Fruit fly (Drosophila melanogaster) whole organism, embryonic: Measurements from ENCODE around the gene Cht6.
A peak's percentile ranks its signal among the peaks of the same experiment; 100 is the strongest.

Experiments
- Asciz ChIP-seq: fragments of 200-800 bp; sonication (Bioruptor generic); optimal IDR thresholded peaks from 2 replicates; lab custom pipeline; 2017; ENCODE audit warnings: missing biosample characterization, mild to moderate bottlenecking, missing genetic modification characterization, missing genetic modification reagents
- CG10462 ChIP-seq: fragments of 200-800 bp; sonication (Bioruptor generic); optimal IDR thresholded peaks from 2 replicates; lab custom pipeline; 2016; ENCODE audit warnings: missing biosample characterization, missing genetic modification characterization
- CG10565 ChIP-seq: fragments of 200-800 bp; sonication (Bioruptor generic); optimal IDR thresholded peaks from 3 replicates; lab custom pipeline; 2016; ENCODE audit warnings: missing biosample characterization, mild to moderate bottlenecking, missing genetic modification characterization
- CG10959 ChIP-seq: fragments of 200-800 bp; sonication (Bioruptor generic); IDR thresholded peaks from 2 replicates; pipeline ENCODE4 v1.3.6; 2022; ENCODE audit warnings: missing biosample characterization, missing genetic modification characterization
- CG11085 ChIP-seq: fragments of 200-800 bp; sonication (Bioruptor generic); IDR thresholded peaks from 2 replicates; pipeline ENCODE4 v1.3.6; 2022; ENCODE audit warnings: missing biosample characterization, missing genetic modification characterization
- CG12299 ChIP-seq: fragments of 200-800 bp; sonication (Bioruptor generic); optimal IDR thresholded peaks from 2 replicates; lab custom pipeline; 2018; ENCODE audit warnings: missing biosample characterization, mild to moderate bottlenecking, missing genetic modification characterization
- CG12391 ChIP-seq: fragments of 200-800 bp; sonication (Bioruptor generic); optimal IDR thresholded peaks from 3 replicates; lab custom pipeline; 2018; ENCODE audit warnings: missing biosample characterization, mild to moderate bottlenecking, missing genetic modification characterization, moderate library complexity
- CG12744 ChIP-seq: fragments of 200-800 bp; sonication (Bioruptor generic); optimal IDR thresholded peaks from 2 replicates; lab custom pipeline; 2016; ENCODE audit warnings: missing biosample characterization, missing genetic modification characterization
- CG12769 ChIP-seq: fragments of 200-800 bp; sonication (Bioruptor generic); optimal IDR thresholded peaks from 2 replicates; lab custom pipeline; 2019; ENCODE audit warnings: missing biosample characterization, mild to moderate bottlenecking, missing genetic modification characterization, moderate library complexity
- CG14441 ChIP-seq: fragments of 200-800 bp; sonication (Bioruptor generic); IDR thresholded peaks from 2 replicates; pipeline ENCODE4 v1.3.6; 2022; ENCODE audit warnings: missing biosample characterization, missing genetic modification characterization
- CG17802 ChIP-seq: fragments of 200-800 bp; sonication (Bioruptor generic); optimal IDR thresholded peaks from 2 replicates; lab custom pipeline; 2018; ENCODE audit warnings: missing biosample characterization, mild to moderate bottlenecking, missing genetic modification characterization, moderate library complexity
- CG2199 ChIP-seq: fragments of 200-800 bp; sonication (Bioruptor generic); IDR thresholded peaks from 3 replicates; pipeline ENCODE4 v1.3.6; 2022; ENCODE audit warnings: missing biosample characterization, missing genetic modification characterization
- CG2202 ChIP-seq: fragments of 200-800 bp; sonication (Bioruptor generic); optimal IDR thresholded peaks from 2 replicates; lab custom pipeline; 2018; ENCODE audit warnings: missing biosample characterization, mild to moderate bottlenecking, missing genetic modification characterization
- CG4360 ChIP-seq: fragments of 200-800 bp; sonication (Bioruptor generic); IDR thresholded peaks from 2 replicates; pipeline ENCODE4 v1.3.6; 2022; ENCODE audit warnings: missing biosample characterization, missing genetic modification characterization
- CG4617 ChIP-seq: fragments of 200-800 bp; sonication (Bioruptor generic); optimal IDR thresholded peaks from 3 replicates; lab custom pipeline; 2016; ENCODE audit warnings: missing biosample characterization, missing genetic modification characterization, borderline replicate concordance
- CG6175 ChIP-seq: fragments of 200-800 bp; sonication (Bioruptor generic); IDR thresholded peaks from 3 replicates; pipeline ENCODE4 v1.3.6; 2022; ENCODE audit warnings: missing biosample characterization, missing genetic modification characterization
- CG6791 ChIP-seq: fragments of 200-800 bp; sonication (Bioruptor generic); IDR thresholded peaks from 3 replicates; pipeline ENCODE4 v1.3.6; 2022; ENCODE audit warnings: missing biosample characterization, missing genetic modification characterization; ENCODE audit not compliant: partially characterized antibody
- CG7786 ChIP-seq: fragments of 200-800 bp; sonication (Bioruptor generic); optimal IDR thresholded peaks from 2 replicates; lab custom pipeline; 2016; ENCODE audit warnings: missing biosample characterization, missing genetic modification characterization
- CG7928 ChIP-seq: fragments of 200-800 bp; sonication (Bioruptor generic); optimal IDR thresholded peaks from 2 replicates; lab custom pipeline; 2017; ENCODE audit warnings: missing biosample characterization, mild to moderate bottlenecking, missing genetic modification characterization
- CG7987 ChIP-seq: fragments of 200-800 bp; sonication (Bioruptor generic); optimal IDR thresholded peaks from 2 replicates; lab custom pipeline; 2018; ENCODE audit warnings: missing biosample characterization, mild to moderate bottlenecking, missing genetic modification characterization, moderate library complexity
- CG8388 ChIP-seq: fragments of 200-800 bp; sonication (Bioruptor generic); optimal IDR thresholded peaks from 2 replicates; lab custom pipeline; 2019; ENCODE audit warnings: missing biosample characterization, mild to moderate bottlenecking, missing genetic modification characterization, moderate library complexity
- Deaf1 ChIP-seq: fragments of 200-800 bp; optimal IDR thresholded peaks from 3 replicates; lab custom pipeline; 2019; ENCODE audit warnings: missing biosample characterization, mild to moderate bottlenecking, missing genetic modification characterization, moderate library complexity
- Dek ChIP-seq: fragments of 200-800 bp; sonication (Bioruptor generic); optimal IDR thresholded peaks from 3 replicates; lab custom pipeline; 2019; ENCODE audit warnings: missing biosample characterization, mild to moderate bottlenecking, missing genetic modification characterization, moderate library complexity
- Doc3 ChIP-seq: fragments of 200-800 bp; sonication (Bioruptor generic); IDR thresholded peaks from 3 replicates; pipeline ENCODE4 v1.3.6; 2022; ENCODE audit warnings: missing biosample characterization, missing genetic modification characterization; ENCODE audit not compliant: partially characterized antibody
- Dp ChIP-seq: fragments of 200-800 bp; sonication (Bioruptor generic); optimal IDR thresholded peaks from 2 replicates; lab custom pipeline; 2018; ENCODE audit warnings: missing biosample characterization, mild to moderate bottlenecking, missing genetic modification characterization, moderate library complexity
- E2f1 ChIP-seq: fragments of 200-800 bp; sonication (Bioruptor generic); IDR thresholded peaks from 2 replicates; pipeline ENCODE4 v1.3.6; 2022; ENCODE audit warnings: missing biosample characterization, missing genetic modification characterization
- Gug ChIP-seq: fragments of 200-800 bp; sonication (Bioruptor generic); IDR thresholded peaks from 4 replicates; pipeline ENCODE4 v1.3.6; 2022; ENCODE audit warnings: missing biosample characterization, missing genetic modification characterization
- Hr78 ChIP-seq, 2 experiments: fragments of 200-800 bp in 1 of 2; fragments of >200 bp in 1 of 2; sonication (Bioruptor generic) in 1 of 2; optimal IDR thresholded peaks; 2 replicates each; lab custom pipeline; 2017 to 2019; ENCODE audit warnings: missing biosample characterization in 2 of 2, missing genetic modification characterization in 2 of 2, mild to moderate bottlenecking in 1 of 2, moderate library complexity in 1 of 2
- Hsf ChIP-seq: fragments of 200-800 bp; sonication (Bioruptor generic); optimal IDR thresholded peaks from 3 replicates; lab custom pipeline; 2016; ENCODE audit warnings: missing biosample characterization, missing genetic modification characterization
- Myb ChIP-seq: fragments of 200-800 bp; sonication (Bioruptor generic); optimal IDR thresholded peaks from 2 replicates; lab custom pipeline; 2016; ENCODE audit warnings: missing biosample characterization, missing genetic modification characterization
- NC2β ChIP-seq: fragments of 200-800 bp; sonication (Bioruptor generic); optimal IDR thresholded peaks from 2 replicates; lab custom pipeline; 2016; ENCODE audit warnings: missing biosample characterization, missing genetic modification characterization
- PHDP ChIP-seq: fragments of 200-800 bp; sonication (Bioruptor generic); optimal IDR thresholded peaks from 3 replicates; lab custom pipeline; 2018; ENCODE audit warnings: missing biosample characterization, mild to moderate bottlenecking, missing genetic modification characterization, moderate library complexity
- Ptx1 ChIP-seq: fragments of 200-800 bp; sonication (Bioruptor generic); IDR thresholded peaks from 2 replicates; pipeline ENCODE4 v1.3.6; 2022; ENCODE audit warnings: missing biosample characterization, missing genetic modification characterization
- abd-A ChIP-seq: fragments of 200-800 bp; sonication (Bioruptor generic); optimal IDR thresholded peaks from 3 replicates; lab custom pipeline; 2019; ENCODE audit warnings: missing biosample characterization, mild to moderate bottlenecking, missing genetic modification characterization, moderate library complexity
- ase ChIP-seq: fragments of 200-800 bp; sonication (Bioruptor generic); IDR thresholded peaks from 3 replicates; pipeline ENCODE4 v1.3.6; 2022; ENCODE audit warnings: missing biosample characterization, missing genetic modification characterization
- bowl ChIP-seq: fragments of 200-800 bp; sonication (Bioruptor generic); IDR thresholded peaks from 2 replicates; pipeline ENCODE4 v1.3.6; 2022; ENCODE audit warnings: missing biosample characterization, missing genetic modification characterization
- cg ChIP-seq: fragments of 200-800 bp; sonication (Bioruptor generic); optimal IDR thresholded peaks from 3 replicates; lab custom pipeline; 2019; ENCODE audit warnings: missing biosample characterization, mild to moderate bottlenecking, missing genetic modification characterization, moderate library complexity
- da ChIP-seq: fragments of 200-800 bp; sonication (Bioruptor generic); optimal IDR thresholded peaks from 2 replicates; lab custom pipeline; 2016; ENCODE audit warnings: missing biosample characterization, missing genetic modification characterization
- en ChIP-seq: fragments of 200-800 bp; sonication (Bioruptor generic); optimal IDR thresholded peaks from 2 replicates; lab custom pipeline; 2016; ENCODE audit warnings: missing biosample characterization, missing genetic modification characterization
- exex ChIP-seq: fragments of 200-800 bp; sonication (Bioruptor generic); optimal IDR thresholded peaks from 4 replicates; lab custom pipeline; 2018; ENCODE audit warnings: missing biosample characterization, mild to moderate bottlenecking, missing genetic modification characterization, moderate library complexity
- fd96Cb ChIP-seq: fragments of 200-800 bp; sonication (Bioruptor generic); optimal IDR thresholded peaks from 2 replicates; lab custom pipeline; 2018; ENCODE audit warnings: missing biosample characterization, mild to moderate bottlenecking, missing genetic modification characterization, moderate library complexity
- jumu ChIP-seq: fragments of 200-800 bp; sonication (Bioruptor generic); optimal IDR thresholded peaks from 3 replicates; lab custom pipeline; 2016; ENCODE audit warnings: missing biosample characterization, missing genetic modification characterization
- ken ChIP-seq: fragments of 200-800 bp; sonication (Bioruptor generic); IDR thresholded peaks from 3 replicates; pipeline ENCODE4 v1.3.6; 2022; ENCODE audit warnings: missing biosample characterization, missing genetic modification characterization
- lola ChIP-seq, 3 experiments: fragments of >200 bp in 2 of 3; fragments of 200-800 bp in 1 of 3; sonication (Bioruptor generic) in 1 of 3; optimal IDR thresholded peaks; 2 replicates each; lab custom pipeline; 2017 to 2019; ENCODE audit warnings: missing biosample characterization in 3 of 3, missing genetic modification characterization in 3 of 3, mild to moderate bottlenecking in 1 of 3, moderate library complexity in 1 of 3
- nom ChIP-seq: fragments of 200-800 bp; sonication (Bioruptor generic); optimal IDR thresholded peaks from 2 replicates; lab custom pipeline; 2017; ENCODE audit warnings: missing biosample characterization, missing genetic modification characterization, mild to moderate bottlenecking, moderate library complexity, missing genetic modification reagents
- sens ChIP-seq: fragments of 200-800 bp; sonication (Bioruptor generic); peaks from one replicate; lab custom pipeline; 2016; ENCODE audit warnings: missing biosample characterization, missing genetic modification characterization
- vnd ChIP-seq: fragments of 200-800 bp; sonication (Bioruptor generic); IDR thresholded peaks from 3 replicates; pipeline ENCODE4 v1.3.6; 2022; ENCODE audit warnings: missing biosample characterization, missing genetic modification characterization; ENCODE audit not compliant: partially characterized antibody

The Cht6 gene

dm6 chrX:10088023-10088913 is 71.6 kb downstream of the Cht6 start:
- TF ChIP-seq CG2199 (GFP tag; lab: Robert Waterston, UW) (no peak), CG12391 (tag; lab: Kevin White, UChicago) (peak; percentile 69), CG2202 (tag; lab: Kevin White, UChicago) (peak; percentile 52), jumu (GFP tag; lab: Kevin White, UChicago) (peak; percentile 32), CG17802 (no peak), Gug (GFP tag; lab: Robert Waterston, UW) (peak; percentile 34; the same call in 1 of the 4 replicates), CG10462 (no peak), CG6175 (GFP tag; lab: Robert Waterston, UW) (no peak), Myb (no peak), PHDP (peak; percentile 62), bowl (GFP tag; lab: Robert Waterston, UW) (no peak), CG10959 (GFP tag; lab: Robert Waterston, UW) (peak; percentile 81), CG14441 (peak; percentile 63; the same call in 1 of the 2 replicates), Ptx1 (peak; percentile 76), CG10565 (GFP tag; lab: Kevin White, UChicago) (no peak), CG12744 (GFP tag; lab: Kevin White, UChicago) (peak; percentile 27), lola (GFP tag; optimal IDR thresholded peaks at IDR 0.05; lab: Kevin White, UChicago) (peak in 1 of 3 experiments; percentile 71), Hr78 (GFP tag; optimal IDR thresholded peaks at IDR 0.05; lab: Kevin White, UChicago) (peak in 1 of 2 experiments; percentile 40), CG11085 (GFP tag; lab: Robert Waterston, UW) (0 out of 2 replicates have a peak, but pooled peaks have one; percentile 27), Doc3 (no peak), CG7987 (GFP tag; lab: Kevin White, UChicago) (no peak), CG6791 (GFP tag; lab: Robert Waterston, UW) (no peak; the same call in 2 of the 3 replicates), CG8388 (GFP tag; lab: Kevin White, UChicago) (peak; percentile 65), exex (tag; lab: Kevin White, UChicago) (no peak), Dek (no peak), sens (GFP tag; lab: Kevin White, UChicago) (peak; percentile 92), vnd (GFP tag; lab: Robert Waterston, UW) (no peak), CG12769 (no peak), CG4360 (GFP tag; lab: Robert Waterston, UW) (peak; percentile 45; the same call in 1 of the 2 replicates), abd-A (tag; lab: Kevin White, UChicago) (no peak), ase (peak; percentile 59; the same call in 1 of the 3 replicates), NC2β (peak; percentile 38), E2f1 (GFP tag; lab: Robert Waterston, UW) (peak; percentile 62; the same call in 1 of the 2 replicates), cg (GFP tag; lab: Kevin White, UChicago) (no peak), ken (GFP tag; lab: Robert Waterston, UW) (peak; percentile 54; the same call in 2 of the 3 replicates), Asciz (GFP tag; lab: Kevin White, UChicago) (peak; percentile 26), da (GFP tag; lab: Kevin White, UChicago) (no peak), Deaf1 (no peak), CG7786 (GFP tag; lab: Kevin White, UChicago) (peak; percentile 29), nom (GFP tag; lab: Kevin White, UChicago) (peak; percentile 62), fd96Cb (tag; lab: Kevin White, UChicago) (peak; percentile 62), Hsf (peak; percentile 55), CG7928 (no peak), en (no peak), CG12299 (tag; lab: Kevin White, UChicago) (no peak), CG4617 (GFP tag; lab: Kevin White, UChicago) (no peak), Dp (GFP tag; lab: Kevin White, UChicago) (no peak)
